Worm (Caenorhabditis elegans) whole organism, early embryonic: Measurements from ENCODE around the gene ZK418.2.

Experiments used
- B0310.2 ChIP-seq: sonication (generic microtip); optimal IDR thresholded peaks from 2 replicates; lab custom pipeline; 2016; ENCODE audit warnings: mild to moderate bottlenecking, missing genetic modification characterization, missing compliant biosample characterization
- F13C5.2 ChIP-seq: sonication (generic microtip); optimal IDR thresholded peaks from 2 replicates; lab custom pipeline; 2017; ENCODE audit warnings: mild to moderate bottlenecking, missing genetic modification characterization, inconsistent platforms, missing compliant biosample characterization
- aly-1 ChIP-seq: sonication (generic microtip); optimal IDR thresholded peaks from 2 replicates; lab custom pipeline; 2016; ENCODE audit warnings: missing genetic modification characterization, missing compliant biosample characterization
- ama-1 ChIP-seq: fragments of 150-350 bp; optimal IDR thresholded peaks from 2 replicates; lab custom pipeline; 2014
- ceh-13 ChIP-seq: fragments of 200-800 bp; sonication (Bioruptor generic); optimal IDR thresholded peaks from 2 replicates; lab custom pipeline; 2018; ENCODE audit warnings: mild to moderate bottlenecking, missing genetic modification characterization, missing compliant biosample characterization
- ceh-36 ChIP-seq: sonication (generic microtip); optimal IDR thresholded peaks from 2 replicates; lab custom pipeline; 2016; ENCODE audit warnings: missing genetic modification characterization, inconsistent platforms, missing compliant biosample characterization
- ets-7 ChIP-seq: sonication (generic microtip); optimal IDR thresholded peaks from 2 replicates; lab custom pipeline; 2016; ENCODE audit warnings: missing genotype, missing genetic modification characterization, missing compliant biosample characterization
- flt-1 ChIP-seq: fragments of 200-800 bp; sonication (Bioruptor generic); IDR thresholded peaks from 2 replicates; pipeline ENCODE4 v1.3.6; 2022; ENCODE audit warnings: missing genetic modification characterization, missing compliant biosample characterization
- hmbx-1 ChIP-seq: sonication (generic microtip); optimal IDR thresholded peaks from 2 replicates; lab custom pipeline; 2016; ENCODE audit warnings: mild to moderate bottlenecking, missing genetic modification characterization, missing compliant biosample characterization
- hmg-4 ChIP-seq: fragments of 200-800 bp; sonication (Bioruptor generic); optimal IDR thresholded peaks from 2 replicates; lab custom pipeline; 2018; ENCODE audit warnings: mild to moderate bottlenecking, missing genetic modification characterization, missing compliant biosample characterization
- hnd-1 ChIP-seq: sonication (generic microtip); optimal IDR thresholded peaks from 2 replicates; lab custom pipeline; 2016; ENCODE audit warnings: missing genetic modification characterization, missing compliant biosample characterization
- pes-1 ChIP-seq: fragments of 200-800 bp; sonication (Bioruptor generic); IDR thresholded peaks from 2 replicates; pipeline ENCODE4 v1.3.6; 2022; ENCODE audit warnings: missing genetic modification reagents, missing genetic modification characterization, missing compliant biosample characterization
- scrt-1 ChIP-seq: fragments of 200-800 bp; sonication (Bioruptor generic); IDR thresholded peaks from 2 replicates; pipeline ENCODE4 v1.3.6; 2022; ENCODE audit warnings: missing genetic modification characterization, missing compliant biosample characterization
- sea-1 ChIP-seq: fragments of 200-800 bp; sonication (Bioruptor generic); conservative IDR thresholded peaks from 2 replicates; pipeline ENCODE4 v1.3.6; 2022; ENCODE audit warnings: missing genetic modification characterization, missing compliant biosample characterization
- tbx-11 ChIP-seq: fragments of 200-800 bp; sonication (Bioruptor generic); IDR thresholded peaks from 2 replicates; pipeline ENCODE4 v1.3.6; 2022; ENCODE audit warnings: missing genetic modification characterization, missing compliant biosample characterization
- tbx-37 ChIP-seq: fragments of 200-800 bp; sonication (Bioruptor generic); conservative IDR thresholded peaks from 2 replicates; pipeline ENCODE4 v1.3.6; 2022; ENCODE audit warnings: missing genetic modification reagents, missing genetic modification characterization, missing compliant biosample characterization
- tra-4 ChIP-seq: sonication (generic microtip); optimal IDR thresholded peaks from 2 replicates; lab custom pipeline; 2017; ENCODE audit warnings: missing genetic modification characterization, missing compliant biosample characterization

ZK418.2 gene

DNA sequence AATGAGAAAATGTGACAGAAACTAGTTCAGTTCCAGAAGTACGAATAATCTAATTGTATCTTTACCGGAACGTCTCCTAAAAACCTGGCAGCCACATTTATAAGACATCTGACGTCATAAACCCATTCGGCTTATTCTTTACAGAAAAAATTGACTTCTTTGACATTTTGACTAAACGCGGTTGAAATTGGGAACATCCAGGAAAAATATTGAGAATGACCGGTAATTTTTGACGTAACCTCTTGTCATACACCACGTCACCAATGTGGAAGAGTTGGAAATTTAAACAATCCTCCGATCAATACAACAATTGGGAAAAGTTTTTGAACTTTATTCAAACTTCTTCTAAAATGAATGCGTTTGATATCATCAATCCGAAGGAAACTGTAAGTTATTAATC, at the start of gene ZK418.2:
ZK418.2 (plus strand) TSS at position 301 of the 400 bp plus-strand sequence.
- TF ChIP-seq ceh-36, result no peak
- no peak for TF ChIP-seq tbx-11 (GFP tag; lab: Robert Waterston, UW)
- no peak for TF ChIP-seq ceh-13 (GFP tag; lab: Kevin White, UChicago)
- TF ChIP-seq B0310.2 (tag; lab: Kevin White, UChicago), result no peak
- TF ChIP-seq scrt-1, result no peak
- TF ChIP-seq ama-1 (lab: Kevin White, UChicago), result no peak
- no peak for TF ChIP-seq tbx-37 (GFP tag; lab: Robert Waterston, UW)
- no peak for TF ChIP-seq tra-4
- no peak for TF ChIP-seq hmg-4 (GFP tag; lab: Kevin White, UChicago)
- TF ChIP-seq F13C5.2 (tag; lab: Kevin White, UChicago), result no peak
- TF ChIP-seq sea-1 (GFP tag; lab: Robert Waterston, UW), result no peak
- TF ChIP-seq aly-1 (tag; lab: Kevin White, UChicago), result no peak

DNA sequence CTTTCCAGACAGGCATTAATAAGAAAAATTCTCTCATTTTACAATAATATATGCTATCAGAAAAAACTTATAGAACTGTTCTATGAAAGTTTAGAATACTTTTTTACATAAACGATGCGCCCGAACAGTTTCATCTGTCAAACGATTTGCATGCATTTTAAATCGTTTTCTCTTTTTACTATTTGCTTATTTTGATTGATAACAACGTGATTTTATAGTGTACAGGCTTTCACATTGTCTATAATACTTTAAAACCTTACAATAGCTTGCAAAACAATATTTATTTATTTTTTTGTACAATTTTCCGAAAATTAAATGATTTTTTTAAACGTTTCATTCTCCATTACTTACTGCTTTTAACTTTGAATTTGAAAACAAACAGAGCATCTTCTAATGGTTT, 45.5 kb upstream of the ZK418.2 start, which contains the start of gene R01H2.7:
R01H2.7 (minus strand) TSS at position 101 of the 400 bp plus-strand sequence.
- TF ChIP-seq ceh-36, result no peak

DNA sequence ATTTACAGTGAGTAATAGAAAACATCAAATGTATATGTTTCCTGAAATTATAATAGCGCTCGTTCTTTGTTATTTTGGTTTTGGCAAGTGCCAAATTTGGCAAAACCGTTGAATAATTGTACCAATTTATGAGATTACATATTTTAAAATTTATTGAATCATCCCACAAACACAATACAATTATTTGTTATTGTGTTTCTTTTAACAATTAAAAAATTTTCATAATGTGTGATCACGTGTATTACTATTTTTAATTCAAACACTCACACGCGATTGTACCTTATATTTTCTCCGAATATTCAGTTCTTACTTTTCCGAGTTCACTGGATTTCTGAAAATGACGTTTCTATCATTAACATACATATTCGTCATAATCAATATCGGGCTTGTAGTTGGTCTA, 34.9 kb upstream of the ZK418.2 start, which contains the start of gene R01H2.2:
R01H2.2 (plus strand) TSS at position 301 of the 400 bp plus-strand sequence.
- TF ChIP-seq tbx-37 (GFP tag; lab: Robert Waterston, UW) (no peak), ama-1 (lab: Kevin White, UChicago) (no peak), B0310.2 (tag; lab: Kevin White, UChicago) (no peak), hmbx-1 (no peak), F13C5.2 (tag; lab: Kevin White, UChicago) (no peak), pes-1 (no peak), ceh-36 (no peak), sea-1 (GFP tag; lab: Robert Waterston, UW) (no peak), tbx-11 (GFP tag; lab: Robert Waterston, UW) (no peak), ceh-13 (GFP tag; lab: Kevin White, UChicago) (no peak), flt-1 (GFP tag; lab: Robert Waterston, UW) (no peak)

DNA sequence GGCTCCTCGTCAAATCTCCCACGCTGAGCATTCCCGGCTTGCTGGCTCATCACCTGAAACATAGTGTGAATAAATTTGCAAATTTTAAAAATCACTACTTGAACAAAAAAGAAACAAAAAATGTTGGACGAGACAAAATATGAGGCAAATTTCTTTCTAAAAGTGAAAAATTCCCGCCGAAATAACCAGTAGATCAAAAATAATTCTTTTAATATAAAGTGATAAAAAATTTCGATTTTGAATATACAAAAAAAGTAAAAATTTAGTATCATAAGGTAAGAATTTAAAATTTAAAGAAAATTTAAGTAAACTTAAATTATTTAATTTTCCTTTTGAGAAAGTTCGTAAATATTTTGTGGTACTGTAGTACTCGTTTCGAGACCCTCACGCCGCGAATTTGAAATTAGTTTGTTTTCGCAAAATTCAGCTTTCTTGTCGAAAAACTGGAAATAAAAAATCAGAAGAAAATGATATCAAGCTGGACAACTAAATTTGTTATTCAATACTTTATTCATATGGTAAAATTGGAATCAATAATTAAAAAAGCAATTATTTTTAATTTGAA, 30.5 kb upstream of the ZK418.2 start, which contains the start of gene egg-2:
egg-2 (minus strand) TSS at position 53 of the 565 bp plus-strand sequence.
- no peak for TF ChIP-seq pes-1
- TF ChIP-seq tbx-37 (GFP tag; lab: Robert Waterston, UW), result no peak
- no peak for TF ChIP-seq hnd-1
- no peak for TF ChIP-seq ets-7 (tag; lab: Kevin White, UChicago)
- TF ChIP-seq scrt-1, result no peak
- no peak for TF ChIP-seq tbx-11 (GFP tag; lab: Robert Waterston, UW)
- TF ChIP-seq ceh-13 (GFP tag; lab: Kevin White, UChicago), result no peak
- no peak for TF ChIP-seq hmbx-1
- TF ChIP-seq aly-1 (tag; lab: Kevin White, UChicago), result no peak
- TF ChIP-seq sea-1 (GFP tag; lab: Robert Waterston, UW), result no peak
- no peak for TF ChIP-seq tra-4
- TF ChIP-seq flt-1 (GFP tag; lab: Robert Waterston, UW), result no peak
- TF ChIP-seq ama-1 (lab: Kevin White, UChicago), result no peak
- no peak for TF ChIP-seq F13C5.2 (tag; lab: Kevin White, UChicago)
- TF ChIP-seq hmg-4 (GFP tag; lab: Kevin White, UChicago), result no peak
- TF ChIP-seq ceh-36, result no peak
- no peak for TF ChIP-seq B0310.2 (tag; lab: Kevin White, UChicago)

DNA sequence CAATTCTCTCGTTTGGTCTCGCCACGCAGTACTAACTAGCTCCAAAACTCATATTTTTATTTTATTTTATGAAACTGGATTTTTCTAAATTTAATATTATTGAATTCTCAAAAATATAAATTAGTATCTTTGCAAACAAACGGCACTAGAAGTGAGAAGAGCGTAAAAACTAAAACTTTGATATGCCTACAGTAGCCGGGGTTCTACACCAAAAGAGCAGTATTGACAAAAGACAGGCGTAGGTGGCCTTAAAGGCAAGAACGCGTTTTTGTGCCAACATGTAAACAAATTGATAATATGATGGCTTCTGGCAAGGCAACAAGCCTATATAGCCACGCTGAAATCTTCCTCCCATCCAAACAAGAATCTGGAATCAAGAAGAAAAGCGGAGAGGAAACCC, 28.6 kb upstream of the ZK418.2 start, which contains the start of gene R01H2.1:
R01H2.1 (plus strand) TSS at position 301 of the 400 bp plus-strand sequence.
- no peak for TF ChIP-seq pes-1
- TF ChIP-seq aly-1 (tag; lab: Kevin White, UChicago), result no peak

DNA sequence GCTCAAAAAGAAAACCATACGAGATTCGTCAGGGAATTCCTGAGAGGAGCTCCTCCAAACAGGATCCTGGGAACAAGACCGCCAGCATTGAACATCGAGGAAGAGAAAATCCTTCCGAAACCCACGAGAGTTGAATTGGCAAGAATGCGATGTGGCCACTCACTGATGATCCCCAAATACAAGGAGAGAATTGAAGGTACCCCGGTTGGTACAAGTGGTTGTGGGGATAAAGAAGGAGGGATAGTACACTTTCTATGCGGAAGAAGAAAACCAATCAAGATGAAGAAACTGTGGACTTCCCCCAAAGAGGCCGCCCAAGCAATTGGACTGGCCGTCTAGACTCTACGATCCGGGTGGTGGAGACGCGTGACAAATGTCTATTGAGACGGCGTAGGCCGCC, 28.1 kb upstream of the ZK418.2 start:
- TF ChIP-seq ets-7 (tag; lab: Kevin White, UChicago) (no peak), ceh-13 (GFP tag; lab: Kevin White, UChicago) (no peak)

DNA sequence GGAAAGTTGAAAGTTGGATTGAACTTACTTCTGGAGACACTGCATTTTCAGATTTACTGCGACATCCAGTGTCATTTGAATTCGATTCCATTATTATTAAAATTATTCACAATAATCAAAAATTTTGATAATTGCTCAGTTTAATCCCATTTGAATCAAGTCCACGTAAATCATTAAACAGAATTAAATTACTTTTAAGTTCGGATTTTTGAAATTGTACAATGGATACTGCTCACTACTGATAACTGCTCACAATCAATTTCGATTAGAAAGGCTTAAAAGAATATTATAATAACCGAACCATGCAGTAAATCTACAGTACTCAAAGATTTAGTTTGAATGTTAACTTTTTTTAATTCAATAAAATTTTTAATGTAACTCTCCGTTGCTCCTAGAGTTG, 27.0 kb upstream of the ZK418.2 start, which contains the start of gene R01H2.4:
R01H2.4 (minus strand) TSS at position 101 of the 400 bp plus-strand sequence.
- TF ChIP-seq hmg-4 (GFP tag; lab: Kevin White, UChicago) (no peak), scrt-1 (no peak), F13C5.2 (tag; lab: Kevin White, UChicago) (no peak), hmbx-1 (no peak), ets-7 (tag; lab: Kevin White, UChicago) (no peak), ama-1 (lab: Kevin White, UChicago) (no peak)

DNA sequence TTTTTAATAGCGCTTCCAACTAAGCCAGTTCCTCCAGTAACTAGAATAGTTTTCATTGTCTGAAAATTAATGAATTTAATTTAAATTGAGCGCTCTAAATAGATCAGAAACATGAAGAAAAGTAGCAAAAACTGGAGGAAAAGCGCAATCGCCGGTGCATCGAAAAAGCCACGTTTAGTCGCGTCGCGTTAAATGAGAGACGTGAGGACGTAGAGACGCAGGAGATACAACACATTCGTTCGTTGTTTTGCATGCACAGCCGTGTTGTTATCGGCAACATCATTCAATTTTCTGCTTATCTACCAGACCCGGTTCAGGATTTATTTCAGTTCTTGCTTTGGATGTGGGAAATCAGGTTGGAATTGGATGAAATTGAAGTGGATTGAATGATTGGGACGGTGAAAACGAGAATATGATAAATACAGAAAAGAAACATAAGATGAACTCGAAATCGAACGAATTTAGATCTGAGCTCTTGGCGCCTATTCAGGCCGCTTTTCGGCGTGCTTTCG, 23.7 kb upstream of the ZK418.2 start, which contains the start of gene ger-1:
ger-1 (minus strand) TSS at position 93 of the 512 bp plus-strand sequence.
- no peak for TF ChIP-seq flt-1 (GFP tag; lab: Robert Waterston, UW)
- TF ChIP-seq tra-4, result no peak
- TF ChIP-seq scrt-1, result no peak
- TF ChIP-seq ceh-13 (GFP tag; lab: Kevin White, UChicago), result no peak
- TF ChIP-seq pes-1, result no peak
- TF ChIP-seq ets-7 (tag; lab: Kevin White, UChicago), result no peak
- TF ChIP-seq sea-1 (GFP tag; lab: Robert Waterston, UW), result no peak
- no peak for TF ChIP-seq F13C5.2 (tag; lab: Kevin White, UChicago)
- no peak for TF ChIP-seq hnd-1
